Fruit fly (Drosophila melanogaster) whole organism, embryonic: ENCODE data around the gene CG11882.

Experiments
- Ada2b ChIP-seq: fragments of 200-800 bp; sonication (Bioruptor generic); IDR thresholded peaks from 2 replicates; pipeline ENCODE4 v1.3.6; 2022; ENCODE audit warnings: missing biosample characterization, missing genetic modification characterization
- B-H1 ChIP-seq: fragments of 200-800 bp; sonication (Bioruptor generic); IDR thresholded peaks from 3 replicates; pipeline ENCODE4 v1.3.6; 2022; ENCODE audit warnings: missing biosample characterization, missing genetic modification characterization
- CG10274 ChIP-seq: fragments of 200-800 bp; sonication (Bioruptor generic); optimal IDR thresholded peaks from 3 replicates; lab custom pipeline; 2017; ENCODE audit warnings: missing biosample characterization, mild to moderate bottlenecking, missing genetic modification characterization
- CG10959 ChIP-seq: fragments of 200-800 bp; sonication (Bioruptor generic); IDR thresholded peaks from 2 replicates; pipeline ENCODE4 v1.3.6; 2022; ENCODE audit warnings: missing biosample characterization, missing genetic modification characterization
- CG12071 ChIP-seq: fragments of 200-800 bp; sonication (Bioruptor generic); optimal IDR thresholded peaks from 3 replicates; lab custom pipeline; 2018; ENCODE audit warnings: missing biosample characterization, mild to moderate bottlenecking, missing genetic modification characterization
- CG14667 ChIP-seq: fragments of 200-800 bp; sonication (Bioruptor generic); IDR thresholded peaks from 2 replicates; pipeline ENCODE4 v1.3.6; 2022; ENCODE audit warnings: missing biosample characterization, missing genetic modification characterization
- CG14710 ChIP-seq: fragments of 200-800 bp; sonication (Bioruptor generic); optimal IDR thresholded peaks from 3 replicates; lab custom pipeline; 2019; ENCODE audit warnings: missing biosample characterization, mild to moderate bottlenecking, missing genetic modification characterization, moderate library complexity
- CG15011 ChIP-seq: fragments of 200-800 bp; sonication (Bioruptor generic); optimal IDR thresholded peaks from 3 replicates; lab custom pipeline; 2018; ENCODE audit warnings: missing biosample characterization, mild to moderate bottlenecking, missing genetic modification characterization
- CG15269 ChIP-seq: fragments of 200-800 bp; sonication (Bioruptor generic); optimal IDR thresholded peaks from 2 replicates; lab custom pipeline; 2018; ENCODE audit warnings: missing biosample characterization, mild to moderate bottlenecking, missing genetic modification characterization, moderate library complexity
- CG15696 ChIP-seq: fragments of 200-800 bp; sonication (Bioruptor generic); optimal IDR thresholded peaks from 2 replicates; lab custom pipeline; 2019; ENCODE audit warnings: missing biosample characterization, mild to moderate bottlenecking, missing genetic modification characterization, moderate library complexity
- CG2875 ChIP-seq: fragments of 200-800 bp; sonication (Bioruptor generic); optimal IDR thresholded peaks from 2 replicates; lab custom pipeline; 2017; ENCODE audit warnings: missing biosample characterization, mild to moderate bottlenecking, missing genetic modification characterization, missing genetic modification reagents
- CG32772 ChIP-seq: fragments of 200-800 bp; sonication (Bioruptor generic); IDR thresholded peaks from 2 replicates; pipeline ENCODE4 v1.3.6; 2022; ENCODE audit warnings: missing biosample characterization, missing genetic modification characterization
- CG3407 ChIP-seq: fragments of 200-800 bp; sonication (Bioruptor generic); optimal IDR thresholded peaks from 2 replicates; lab custom pipeline; 2018; ENCODE audit warnings: missing biosample characterization, mild to moderate bottlenecking, missing genetic modification characterization
- CG4282 ChIP-seq: fragments of 200-800 bp; sonication (Bioruptor generic); optimal IDR thresholded peaks from 2 replicates; lab custom pipeline; 2016; ENCODE audit warnings: missing biosample characterization, missing genetic modification characterization
- CG6689 ChIP-seq: fragments of 200-800 bp; sonication (Bioruptor generic); IDR thresholded peaks from 2 replicates; pipeline ENCODE4 v1.3.6; 2022; ENCODE audit warnings: missing biosample characterization, missing genetic modification characterization
- CG9817 ChIP-seq: fragments of 200-800 bp; sonication (Bioruptor generic); optimal IDR thresholded peaks from 2 replicates; lab custom pipeline; 2018; ENCODE audit warnings: missing biosample characterization, mild to moderate bottlenecking, missing genetic modification characterization, moderate library complexity
- CG9876 ChIP-seq: fragments of 200-800 bp; sonication (Bioruptor generic); optimal IDR thresholded peaks from 2 replicates; lab custom pipeline; 2016; ENCODE audit warnings: missing biosample characterization, missing genetic modification characterization
- CG9932 ChIP-seq: fragments of 200-800 bp; sonication (Bioruptor generic); IDR thresholded peaks from 2 replicates; pipeline ENCODE4 v1.3.6; 2022; ENCODE audit warnings: missing biosample characterization, missing genetic modification characterization
- Gsc ChIP-seq: fragments of 200-800 bp; sonication (Bioruptor generic); IDR thresholded peaks from 2 replicates; pipeline ENCODE4 v1.3.6; 2022; ENCODE audit warnings: missing biosample characterization, missing genetic modification characterization
- HLH3B ChIP-seq: fragments of 200-800 bp; sonication (Bioruptor generic); IDR thresholded peaks from 2 replicates; pipeline ENCODE4 v1.3.6; 2022; ENCODE audit warnings: missing biosample characterization, missing genetic modification characterization
- Mes4 ChIP-seq: fragments of 200-800 bp; sonication (Bioruptor generic); optimal IDR thresholded peaks from 2 replicates; lab custom pipeline; 2016; ENCODE audit warnings: missing biosample characterization, missing genetic modification characterization
- Oaz ChIP-seq: fragments of 200-800 bp; sonication (Bioruptor generic); IDR thresholded peaks from 2 replicates; pipeline ENCODE4 v1.3.6; 2022; ENCODE audit warnings: missing biosample characterization, missing genetic modification characterization
- Oli ChIP-seq: fragments of 200-800 bp; sonication (Bioruptor generic); optimal IDR thresholded peaks from 2 replicates; lab custom pipeline; 2018; ENCODE audit warnings: missing biosample characterization, mild to moderate bottlenecking, missing genetic modification characterization, moderate library complexity
- Pdp1 ChIP-seq, 2 experiments: fragments of 200-800 bp; sonication (Bioruptor generic); optimal IDR thresholded peaks; 3 replicates each; lab custom pipeline; 2016; ENCODE audit warnings: missing biosample characterization in 2 of 2, missing genetic modification characterization in 2 of 2, mild to moderate bottlenecking in 1 of 2, moderate library complexity in 1 of 2
- Ssrp ChIP-seq: fragments of 200-800 bp; sonication (Bioruptor generic); optimal IDR thresholded peaks from 2 replicates; lab custom pipeline; 2018; ENCODE audit warnings: missing biosample characterization, mild to moderate bottlenecking, missing genetic modification characterization, moderate library complexity
- Taf1 ChIP-seq: fragments of 200-800 bp; sonication (Bioruptor generic); IDR thresholded peaks from 2 replicates; pipeline ENCODE4 v1.3.6; 2022; ENCODE audit warnings: missing biosample characterization, missing genetic modification characterization
- ac ChIP-seq: fragments of 200-800 bp; sonication (Bioruptor generic); optimal IDR thresholded peaks from 3 replicates; lab custom pipeline; 2017; ENCODE audit warnings: missing biosample characterization, mild to moderate bottlenecking, missing genetic modification characterization
- ap ChIP-seq: fragments of 200-800 bp; sonication (Bioruptor generic); IDR thresholded peaks from 2 replicates; pipeline ENCODE4 v1.3.6; 2022; ENCODE audit warnings: missing biosample characterization, missing genetic modification characterization
- ase ChIP-seq: fragments of 200-800 bp; sonication (Bioruptor generic); IDR thresholded peaks from 3 replicates; pipeline ENCODE4 v1.3.6; 2022; ENCODE audit warnings: missing biosample characterization, missing genetic modification characterization
- cg ChIP-seq: fragments of 200-800 bp; sonication (Bioruptor generic); optimal IDR thresholded peaks from 3 replicates; lab custom pipeline; 2019; ENCODE audit warnings: missing biosample characterization, mild to moderate bottlenecking, missing genetic modification characterization, moderate library complexity
- chn ChIP-seq: fragments of 200-800 bp; sonication (Bioruptor generic); optimal IDR thresholded peaks from 2 replicates; lab custom pipeline; 2016; ENCODE audit warnings: missing biosample characterization, missing genetic modification characterization
- gcm2 ChIP-seq: fragments of 200-800 bp; sonication (Bioruptor generic); optimal IDR thresholded peaks from 2 replicates; lab custom pipeline; 2016; ENCODE audit warnings: missing biosample characterization, missing genetic modification characterization
- gt ChIP-seq: fragments of 200-800 bp; sonication (Bioruptor generic); IDR thresholded peaks from 2 replicates; pipeline ENCODE4 v1.3.6; 2022; ENCODE audit warnings: missing biosample characterization, missing genetic modification characterization
- hbn ChIP-seq: fragments of 200-800 bp; sonication (Bioruptor generic); IDR thresholded peaks from 2 replicates; pipeline ENCODE4 v1.3.6; 2022; ENCODE audit warnings: missing biosample characterization, missing genetic modification characterization; ENCODE audit not compliant: partially characterized antibody
- hkb ChIP-seq, 2 experiments: fragments of 200-800 bp in 1 of 2; fragments of >200 bp in 1 of 2; sonication (Bioruptor generic) in 1 of 2; IDR thresholded peaks in 1 of 2; optimal IDR thresholded peaks in 1 of 2; 2 replicates each; pipeline versions ENCODE4 v1.3.6 to Lab custom; 2017 to 2022; ENCODE audit warnings: missing biosample characterization in 1 of 2, missing genetic modification characterization in 1 of 2
- hth ChIP-seq: fragments of >200 bp; optimal IDR thresholded peaks from 2 replicates; lab custom pipeline; 2017; ENCODE audit warnings: inconsistent platforms
- jigr1 ChIP-seq: fragments of 200-800 bp; sonication (Bioruptor generic); IDR thresholded peaks from 3 replicates; pipeline ENCODE4 v1.3.6; 2022; ENCODE audit warnings: missing biosample characterization, missing genetic modification characterization
- kah ChIP-seq: fragments of 200-800 bp; sonication (Bioruptor generic); optimal IDR thresholded peaks from 2 replicates; lab custom pipeline; 2018; ENCODE audit warnings: missing biosample characterization, mild to moderate bottlenecking, missing genetic modification characterization
- lmd ChIP-seq: fragments of 200-800 bp; sonication (Bioruptor generic); IDR thresholded peaks from 2 replicates; pipeline ENCODE4 v1.3.6; 2022; ENCODE audit warnings: missing biosample characterization, missing genetic modification characterization
- luna ChIP-seq: fragments of 200-800 bp; sonication (Bioruptor generic); optimal IDR thresholded peaks from 2 replicates; lab custom pipeline; 2016; ENCODE audit warnings: missing biosample characterization, missing genetic modification characterization
- oc ChIP-seq: fragments of 200-800 bp; sonication (Bioruptor generic); optimal IDR thresholded peaks from 2 replicates; lab custom pipeline; 2018; ENCODE audit warnings: missing biosample characterization, mild to moderate bottlenecking, missing genetic modification characterization, moderate library complexity
- pan ChIP-seq, 4 experiments: fragments of >200 bp in 3 of 4; fragments of 200-800 bp in 1 of 4; sonication (Bioruptor generic) in 1 of 4; optimal IDR thresholded peaks in 3 of 4; IDR thresholded peaks in 1 of 4; 2 replicates each; pipeline versions ENCODE4 v1.3.6 to Lab custom; 2017 to 2022; ENCODE audit warnings: missing biosample characterization in 2 of 4, missing genetic modification characterization in 2 of 4, mixed read lengths in 1 of 4
- pfk ChIP-seq: fragments of 200-800 bp; sonication (Bioruptor generic); optimal IDR thresholded peaks from 2 replicates; lab custom pipeline; 2018; ENCODE audit warnings: missing biosample characterization, mild to moderate bottlenecking, missing genetic modification characterization, moderate library complexity
- pum ChIP-seq: fragments of 200-800 bp; sonication (Bioruptor generic); optimal IDR thresholded peaks from 2 replicates; lab custom pipeline; 2016; ENCODE audit warnings: missing biosample characterization, missing genetic modification characterization
- row ChIP-seq: fragments of 200-800 bp; sonication (Bioruptor generic); IDR thresholded peaks from 3 replicates; pipeline ENCODE4 v1.3.6; 2022; ENCODE audit warnings: missing biosample characterization, missing genetic modification characterization
- sens-2 ChIP-seq: fragments of 200-800 bp; sonication (Bioruptor generic); IDR thresholded peaks from 2 replicates; pipeline ENCODE4 v1.3.6; 2022; ENCODE audit warnings: missing biosample characterization, missing genetic modification characterization
- seq ChIP-seq: fragments of 200-800 bp; sonication (Bioruptor generic); IDR thresholded peaks from 2 replicates; pipeline ENCODE4 v1.3.6; 2022; ENCODE audit warnings: missing biosample characterization, missing genetic modification characterization
- shn ChIP-seq: fragments of 200-800 bp; sonication (Bioruptor generic); optimal IDR thresholded peaks from 3 replicates; lab custom pipeline; 2016; ENCODE audit warnings: missing biosample characterization, missing genetic modification characterization
- tgo ChIP-seq: fragments of 200-800 bp; sonication (Bioruptor generic); IDR thresholded peaks from 3 replicates; pipeline ENCODE4 v1.3.6; 2022; ENCODE audit warnings: missing biosample characterization, missing genetic modification characterization
- wdn ChIP-seq: fragments of 200-800 bp; sonication (Bioruptor generic); IDR thresholded peaks from 2 replicates; pipeline ENCODE4 v1.3.6; 2022; ENCODE audit warnings: missing biosample characterization, missing genetic modification characterization

Gene CG11882

dm6 chr3R:29130902-29131621 is 16.9 kb downstream of the CG11882 start, which contains the start of the genes dgt6 and Vha100-1 (continued):
- TF ChIP-seq Taf1 (no peak), ap (GFP tag; lab: Robert Waterston, UW) (no peak), CG10274 (no peak), Oli (tag; lab: Kevin White, UChicago) (no peak), luna (GFP tag; lab: Kevin White, UChicago) (no peak), ase (GFP tag; lab: Robert Waterston, UW) (no peak), hbn (no peak), CG9817 (no peak), gt (GFP tag; lab: Robert Waterston, UW) (no peak), Ada2b (GFP tag; lab: Robert Waterston, UW) (no peak), CG14667 (GFP tag; lab: Robert Waterston, UW) (no peak), wdn (GFP tag; lab: Robert Waterston, UW) (no peak), kah (GFP tag; lab: Kevin White, UChicago) (no peak), oc (tag; lab: Kevin White, UChicago) (no peak), CG15696 (tag; lab: Kevin White, UChicago) (peak; percentile 34), Oaz (GFP tag; lab: Robert Waterston, UW) (no peak), tgo (GFP tag; lab: Robert Waterston, UW) (no peak), sens-2 (GFP tag; lab: Robert Waterston, UW) (no peak), ac (GFP tag; lab: Kevin White, UChicago) (no peak), Ssrp (tag; lab: Kevin White, UChicago) (no peak), CG12071 (GFP tag; lab: Kevin White, UChicago) (no peak), lmd (GFP tag; lab: Robert Waterston, UW) (no peak), Pdp1 (GFP tag; optimal IDR thresholded peaks at IDR 0.05; lab: Kevin White, UChicago) (peak in 1 of 2 experiments; percentile 61), CG15011 (GFP tag; lab: Kevin White, UChicago) (no peak), CG3407 (GFP tag; lab: Kevin White, UChicago) (no peak), pum (GFP tag; lab: Kevin White, UChicago) (no peak), CG15269 (tag; lab: Kevin White, UChicago) (no peak), CG9932 (GFP tag; lab: Robert Waterston, UW) (0 out of 2 replicates have a peak, but pooled peaks have one; percentile 21), hkb (optimal IDR thresholded peaks at IDR 0.05; lab: Kevin White, UChicago) (no peak), hkb (GFP tag; IDR thresholded peaks at IDR 0.05; lab: Robert Waterston, UW) (no peak), chn (GFP tag; lab: Kevin White, UChicago) (no peak), CG14710 (tag; lab: Kevin White, UChicago) (peak; percentile 88), gcm2 (GFP tag; lab: Kevin White, UChicago) (no peak), CG4282 (GFP tag; lab: Kevin White, UChicago) (no peak), HLH3B (no peak), shn (no peak), cg (GFP tag; lab: Kevin White, UChicago) (no peak), CG6689 (no peak), CG10959 (GFP tag; lab: Robert Waterston, UW) (no peak), seq (no peak), B-H1 (GFP tag; lab: Robert Waterston, UW) (no peak), CG2875 (GFP tag; lab: Kevin White, UChicago) (no peak), pan (optimal IDR thresholded peaks at IDR 0.05; lab: Kevin White, UChicago) (no peak), pan (GFP tag; optimal IDR thresholded peaks at IDR 0.05 in 1 of 2, IDR thresholded peaks at IDR 0.05 in 1 of 2) (peak in 1 of 2 experiments; percentile 55), pfk (GFP tag; lab: Kevin White, UChicago) (no peak), row (GFP tag; lab: Robert Waterston, UW) (peak; percentile 74), hth (lab: Kevin White, UChicago) (no peak), CG9876 (GFP tag; lab: Kevin White, UChicago) (no peak), jigr1 (GFP tag; lab: Robert Waterston, UW) (no peak), Mes4 (GFP tag; lab: Kevin White, UChicago) (no peak), CG32772 (no peak), Gsc (GFP tag; lab: Robert Waterston, UW) (no peak)
